Worm (Caenorhabditis elegans) whole organism, L1 larva: ENCODE results near the gene end-1.
A peak's percentile ranks its signal among the peaks of the same experiment; 100 is the strongest.

ENCODE experiments used
- C04F5.9 ChIP-seq: sonication (generic microtip); optimal IDR thresholded peaks from 2 replicates; lab custom pipeline; 2016; ENCODE audit warnings: missing genetic modification characterization, missing compliant biosample characterization
- C16A3.4 ChIP-seq: fragments of 150-350 bp; optimal IDR thresholded peaks from 2 replicates; lab custom pipeline; 2014; ENCODE audit warnings: missing biosample characterization, missing genetic modification characterization
- F16B12.6 ChIP-seq: fragments of 150-350 bp; optimal IDR thresholded peaks from 2 replicates; lab custom pipeline; 2014; ENCODE audit warnings: missing biosample characterization, missing genetic modification characterization
- Y116A8C.19 ChIP-seq: sonication (generic microtip); optimal IDR thresholded peaks from 2 replicates; lab custom pipeline; 2016; ENCODE audit warnings: missing compliant biosample characterization, missing genetic modification characterization, borderline replicate concordance
- aha-1 ChIP-seq: fragments of 150-350 bp; optimal IDR thresholded peaks from 2 replicates; lab custom pipeline; 2014; ENCODE audit warnings: missing biosample characterization, missing genetic modification characterization
- ama-1 ChIP-seq: fragments of 150-350 bp; optimal IDR thresholded peaks from 2 replicates; lab custom pipeline; 2014
- ceh-63 ChIP-seq: fragments of 200-800 bp; sonication (Bioruptor generic); optimal IDR thresholded peaks from 2 replicates; lab custom pipeline; 2018; ENCODE audit warnings: mild to moderate bottlenecking, missing genetic modification characterization, missing compliant biosample characterization
- ceh-82 ChIP-seq, 3 experiments: fragments of 150-350 bp in 1 of 3; sonication (generic microtip) in 2 of 3; optimal IDR thresholded peaks; 2 replicates each; lab custom pipeline; 2014 to 2017; ENCODE audit warnings: missing biosample characterization in 3 of 3, missing genetic modification characterization in 3 of 3
- ceh-88 ChIP-seq: fragments of 200-800 bp; sonication (Bioruptor generic); IDR thresholded peaks from 2 replicates; pipeline ENCODE4 v1.3.6; 2022; ENCODE audit warnings: missing genetic modification characterization, missing compliant biosample characterization
- dpl-1 ChIP-seq, 3 experiments: fragments of 150-350 bp in 2 of 3; sonication (generic microtip) in 1 of 3; optimal IDR thresholded peaks; 2 replicates each; lab custom pipeline; 2014 to 2017; ENCODE audit warnings: missing biosample characterization in 3 of 3, missing genetic modification characterization in 3 of 3, missing genetic modification reagents in 3 of 3
- dsc-1 ChIP-seq: sonication (generic microtip); optimal IDR thresholded peaks from 2 replicates; lab custom pipeline; 2016; ENCODE audit warnings: mild to moderate bottlenecking, missing genetic modification characterization, missing compliant biosample characterization
- efl-3 ChIP-seq: fragments of 200-800 bp; sonication (Bioruptor generic); optimal IDR thresholded peaks from 2 replicates; lab custom pipeline; 2018; ENCODE audit warnings: mild to moderate bottlenecking, missing genetic modification characterization, missing compliant biosample characterization
- elt-2 ChIP-seq: sonication (generic microtip); optimal IDR thresholded peaks from 2 replicates; lab custom pipeline; 2016; ENCODE audit warnings: missing genetic modification characterization, mild to moderate bottlenecking, inconsistent platforms, missing compliant biosample characterization, missing genetic modification reagents
- ets-5 ChIP-seq: fragments of 200-800 bp; sonication (Bioruptor generic); IDR thresholded peaks from 2 replicates; pipeline ENCODE4 v1.3.6; 2022; ENCODE audit warnings: missing genetic modification characterization, missing compliant biosample characterization
- fkh-10 ChIP-seq: sonication (generic microtip); optimal IDR thresholded peaks from 2 replicates; lab custom pipeline; 2017; ENCODE audit warnings: missing biosample characterization, missing genetic modification reagents, missing genetic modification characterization
- fkh-4 ChIP-seq: sonication (generic microtip); optimal IDR thresholded peaks from 2 replicates; lab custom pipeline; 2016; ENCODE audit warnings: missing compliant biosample characterization, missing genetic modification characterization, borderline replicate concordance
- fkh-8 ChIP-seq: sonication (generic microtip); optimal IDR thresholded peaks from 2 replicates; lab custom pipeline; 2016; ENCODE audit warnings: mild to moderate bottlenecking, missing genetic modification characterization, missing compliant biosample characterization
- fos-1 ChIP-seq: fragments of 150-350 bp; optimal IDR thresholded peaks from 2 replicates; lab custom pipeline; 2014; ENCODE audit warnings: missing biosample characterization, missing genetic modification characterization
- grh-1 ChIP-seq: fragments of 200-800 bp; sonication (Bioruptor generic); IDR thresholded peaks from 2 replicates; pipeline ENCODE4 v1.3.6; 2022; ENCODE audit warnings: missing genetic modification reagents, missing genetic modification characterization, missing compliant biosample characterization
- hlh-17 ChIP-seq: fragments of 200-800 bp; sonication (Bioruptor generic); optimal IDR thresholded peaks from 2 replicates; lab custom pipeline; 2018; ENCODE audit warnings: missing genetic modification characterization, mild to moderate bottlenecking, missing compliant biosample characterization, moderate library complexity, borderline replicate concordance
- irx-1 ChIP-seq: sonication (generic microtip); optimal IDR thresholded peaks from 2 replicates; lab custom pipeline; 2016; ENCODE audit warnings: missing genetic modification characterization, missing compliant biosample characterization
- jun-1 ChIP-seq: fragments of 150-350 bp; optimal IDR thresholded peaks from 2 replicates; lab custom pipeline; 2014; ENCODE audit warnings: missing biosample characterization, missing genetic modification reagents, missing genetic modification characterization
- lin-13 ChIP-seq: fragments of 150-350 bp; optimal IDR thresholded peaks from 2 replicates; lab custom pipeline; 2014; ENCODE audit warnings: missing biosample characterization, missing genetic modification reagents, missing genetic modification characterization
- lin-14 ChIP-seq: fragments of 200-800 bp; sonication (Bioruptor generic); optimal IDR thresholded peaks from 2 replicates; lab custom pipeline; 2018; ENCODE audit warnings: mild to moderate bottlenecking, missing genetic modification characterization, moderate library complexity, missing compliant biosample characterization
- lin-15B ChIP-seq: fragments of 150-350 bp; sonication (generic microtip); optimal IDR thresholded peaks from 3 replicates; lab custom pipeline; 2014; ENCODE audit warnings: missing biosample characterization, missing genetic modification characterization
- lin-35 ChIP-seq, 2 experiments: fragments of 150-350 bp; optimal IDR thresholded peaks; 2 replicates each; lab custom pipeline; 2014; ENCODE audit warnings: missing biosample characterization in 2 of 2, missing genetic modification characterization in 2 of 2, missing genetic modification reagents in 2 of 2
- lin-39 ChIP-seq: fragments of 150-350 bp; optimal IDR thresholded peaks from 2 replicates; lab custom pipeline; 2014; ENCODE audit warnings: missing biosample characterization, missing genetic modification reagents, missing genetic modification characterization
- lir-3 ChIP-seq: sonication (generic microtip); optimal IDR thresholded peaks from 2 replicates; lab custom pipeline; 2016; ENCODE audit warnings: mild to moderate bottlenecking, missing genetic modification characterization, moderate library complexity, missing compliant biosample characterization; ENCODE audit not compliant: poor library complexity
- mab-9 ChIP-seq: fragments of 200-800 bp; sonication (Bioruptor generic); IDR thresholded peaks from 2 replicates; pipeline ENCODE4 v1.3.6; 2022; ENCODE audit warnings: missing genetic modification reagents, missing genetic modification characterization, missing compliant biosample characterization
- mdl-1 ChIP-seq, 2 experiments: fragments of 150-350 bp; optimal IDR thresholded peaks; 2 replicates each; lab custom pipeline; 2014 to 2017; ENCODE audit warnings: missing biosample characterization in 2 of 2, missing genetic modification characterization in 2 of 2, inconsistent platforms in 1 of 2
- mep-1 ChIP-seq: fragments of 150-350 bp; optimal IDR thresholded peaks from 2 replicates; lab custom pipeline; 2014; ENCODE audit warnings: missing biosample characterization, missing genetic modification characterization
- nhr-12 ChIP-seq: sonication (generic microtip); optimal IDR thresholded peaks from 2 replicates; lab custom pipeline; 2017; ENCODE audit warnings: missing biosample characterization, missing genetic modification characterization
- nhr-19 ChIP-seq: fragments of 200-800 bp; sonication (Bioruptor generic); conservative IDR thresholded peaks from 2 replicates; pipeline ENCODE4 v1.3.6; 2022; ENCODE audit warnings: missing genetic modification characterization, missing compliant biosample characterization
- nhr-20 ChIP-seq: sonication (generic microtip); optimal IDR thresholded peaks from 2 replicates; lab custom pipeline; 2016; ENCODE audit warnings: mild to moderate bottlenecking, missing genetic modification characterization, missing compliant biosample characterization
- nhr-237 ChIP-seq: fragments of 150-350 bp; optimal IDR thresholded peaks from 2 replicates; lab custom pipeline; 2014; ENCODE audit warnings: missing biosample characterization, missing genetic modification characterization
- nhr-28 ChIP-seq: fragments of 150-350 bp; optimal IDR thresholded peaks from 2 replicates; lab custom pipeline; 2014; ENCODE audit warnings: missing biosample characterization, missing genetic modification characterization
- nhr-47 ChIP-seq: sonication (generic microtip); optimal IDR thresholded peaks from 2 replicates; lab custom pipeline; 2016; ENCODE audit warnings: mild to moderate bottlenecking, missing genetic modification characterization, moderate library complexity, missing compliant biosample characterization
- nhr-71 ChIP-seq: sonication (generic microtip); optimal IDR thresholded peaks from 2 replicates; lab custom pipeline; 2016; ENCODE audit warnings: mild to moderate bottlenecking, missing genetic modification characterization, moderate library complexity, missing compliant biosample characterization
- nhr-77 ChIP-seq: fragments of 150-350 bp; optimal IDR thresholded peaks from 2 replicates; lab custom pipeline; 2014; ENCODE audit warnings: missing biosample characterization, missing genetic modification characterization
- nhr-85 ChIP-seq: sonication (generic microtip); peaks from one replicate; lab custom pipeline; 2016; ENCODE audit warnings: missing genetic modification characterization, inconsistent platforms, missing compliant biosample characterization
- pax-3 ChIP-seq: fragments of 200-800 bp; sonication (Bioruptor generic); optimal IDR thresholded peaks from 2 replicates; lab custom pipeline; 2018; ENCODE audit warnings: mild to moderate bottlenecking, missing genetic modification characterization, moderate library complexity, missing compliant biosample characterization
- pqm-1 ChIP-seq: sonication (generic microtip); optimal IDR thresholded peaks from 3 replicates; lab custom pipeline; 2017; ENCODE audit warnings: missing biosample characterization, missing genetic modification characterization
- rnt-1 ChIP-seq: sonication (generic microtip); optimal IDR thresholded peaks from 2 replicates; lab custom pipeline; 2016; ENCODE audit warnings: mild to moderate bottlenecking, missing genetic modification characterization, moderate library complexity, missing compliant biosample characterization
- skn-1 ChIP-seq: fragments of 150-350 bp; optimal IDR thresholded peaks from 2 replicates; lab custom pipeline; 2014; ENCODE audit warnings: missing biosample characterization, missing genetic modification characterization
- sptf-1 ChIP-seq: fragments of 150-350 bp; optimal IDR thresholded peaks from 2 replicates; lab custom pipeline; 2014; ENCODE audit warnings: missing biosample characterization, missing genetic modification characterization
- swsn-7 ChIP-seq: sonication (generic microtip); optimal IDR thresholded peaks from 2 replicates; lab custom pipeline; 2016; ENCODE audit warnings: missing genetic modification characterization, missing compliant biosample characterization
- tbx-2 ChIP-seq: sonication (generic microtip); optimal IDR thresholded peaks from 2 replicates; lab custom pipeline; 2016; ENCODE audit warnings: missing genetic modification characterization, missing compliant biosample characterization
- tlp-1 ChIP-seq: fragments of 150-350 bp; optimal IDR thresholded peaks from 2 replicates; lab custom pipeline; 2014; ENCODE audit warnings: missing biosample characterization, missing genetic modification characterization
- unc-130 ChIP-seq: fragments of 150-350 bp; optimal IDR thresholded peaks from 2 replicates; lab custom pipeline; 2017; ENCODE audit warnings: missing biosample characterization, missing genetic modification characterization, inconsistent platforms
- unc-30 ChIP-seq: sonication (generic microtip); optimal IDR thresholded peaks from 2 replicates; lab custom pipeline; 2017; ENCODE audit warnings: missing biosample characterization, missing genetic modification characterization
- unc-62 ChIP-seq: fragments of 150-350 bp; optimal IDR thresholded peaks from 2 replicates; lab custom pipeline; 2014; ENCODE audit warnings: missing biosample characterization, missing genetic modification reagents, missing genetic modification characterization
- unc-86 ChIP-seq: sonication (generic microtip); optimal IDR thresholded peaks from 2 replicates; lab custom pipeline; 2016; ENCODE audit warnings: missing genetic modification characterization, missing compliant biosample characterization
- xbp-1 ChIP-seq: sonication (generic microtip); optimal IDR thresholded peaks from 2 replicates; lab custom pipeline; 2016; ENCODE audit warnings: missing genetic modification characterization, missing compliant biosample characterization
- zag-1 ChIP-seq: fragments of 150-350 bp; optimal IDR thresholded peaks from 2 replicates; lab custom pipeline; 2014; ENCODE audit warnings: missing biosample characterization, missing genetic modification characterization
- ztf-4 ChIP-seq: fragments of 150-350 bp; optimal IDR thresholded peaks from 2 replicates; lab custom pipeline; 2014; ENCODE audit warnings: missing biosample characterization, missing genetic modification characterization

The end-1 gene

ce11 chrV:14004342-14004741 lies 19.4 kb downstream of the end-1 start:
- TF ChIP-seq nhr-12 (tag; lab: Kevin White, UChicago) (no peak), ceh-63 (no peak), nhr-71 (tag; lab: Kevin White, UChicago) (peak; percentile 29), nhr-47 (tag; lab: Kevin White, UChicago) (peak; percentile 13), xbp-1 (tag; lab: Kevin White, UChicago) (no peak), swsn-7 (no peak), grh-1 (GFP tag; lab: Robert Waterston, UW) (no peak), lin-39 (no peak), lin-35 (GFP tag; optimal IDR thresholded peaks at IDR 0.05; lab: Kevin White, UChicago) (no peak), dpl-1 (GFP tag; optimal IDR thresholded peaks at IDR 0.05; lab: Kevin White, UChicago) (no peak), elt-2 (tag; lab: Kevin White, UChicago) (no peak), ztf-4 (no peak), nhr-19 (GFP tag; lab: Robert Waterston, UW) (no peak), Y116A8C.19 (tag; lab: Kevin White, UChicago) (no peak), C04F5.9 (tag; lab: Kevin White, UChicago) (no peak), lin-14 (GFP tag; lab: Kevin White, UChicago) (peak; percentile 36), pqm-1 (no peak), lin-13 (GFP tag; lab: Kevin White, UChicago) (no peak), tlp-1 (tag; lab: Kevin White, UChicago) (no peak), fkh-8 (peak; percentile 33), rnt-1 (tag; lab: Kevin White, UChicago) (peak; percentile 4), jun-1 (tag; lab: Kevin White, UChicago) (no peak), fkh-10 (GFP tag; lab: Kevin White, UChicago) (peak; percentile 29), hlh-17 (GFP tag; lab: Kevin White, UChicago) (no peak), sptf-1 (tag; lab: Kevin White, UChicago) (no peak), ama-1 (lab: Kevin White, UChicago) (no peak), ceh-82 (tag; optimal IDR thresholded peaks at IDR 0.05; lab: Kevin White, UChicago) (no peak), dsc-1 (tag; lab: Kevin White, UChicago) (peak; percentile 64), unc-130 (tag; lab: Kevin White, UChicago) (no peak), efl-3 (GFP tag; lab: Kevin White, UChicago) (no peak), ets-5 (GFP tag; lab: Robert Waterston, UW) (no peak), nhr-85 (tag; lab: Kevin White, UChicago) (no peak), fkh-4 (tag; lab: Kevin White, UChicago) (peak; percentile 9), C16A3.4 (no peak), nhr-28 (no peak), aha-1 (no peak), mdl-1 (tag; optimal IDR thresholded peaks at IDR 0.05; lab: Kevin White, UChicago) (no peak), zag-1 (tag; lab: Kevin White, UChicago) (no peak), unc-62 (GFP tag; lab: Kevin White, UChicago) (no peak), lir-3 (tag; lab: Kevin White, UChicago) (no peak), mab-9 (GFP tag; lab: Robert Waterston, UW) (no peak), ceh-88 (GFP tag; lab: Robert Waterston, UW) (no peak), fos-1 (no peak), F16B12.6 (tag; lab: Kevin White, UChicago) (no peak), nhr-237 (tag; lab: Kevin White, UChicago) (no peak), unc-30 (tag; lab: Kevin White, UChicago) (no peak), unc-86 (tag; lab: Kevin White, UChicago) (no peak), mep-1 (tag; lab: Kevin White, UChicago) (no peak), tbx-2 (tag; lab: Kevin White, UChicago) (no peak), pax-3 (tag; lab: Kevin White, UChicago) (no peak), nhr-77 (no peak), irx-1 (no peak), nhr-20 (tag; lab: Kevin White, UChicago) (no peak), lin-15B (tag; lab: Kevin White, UChicago) (no peak), skn-1 (no peak)
